Fruit fly (Drosophila melanogaster): ENCODE data around the gene CG11403.

Gene CG11403

DNA sequence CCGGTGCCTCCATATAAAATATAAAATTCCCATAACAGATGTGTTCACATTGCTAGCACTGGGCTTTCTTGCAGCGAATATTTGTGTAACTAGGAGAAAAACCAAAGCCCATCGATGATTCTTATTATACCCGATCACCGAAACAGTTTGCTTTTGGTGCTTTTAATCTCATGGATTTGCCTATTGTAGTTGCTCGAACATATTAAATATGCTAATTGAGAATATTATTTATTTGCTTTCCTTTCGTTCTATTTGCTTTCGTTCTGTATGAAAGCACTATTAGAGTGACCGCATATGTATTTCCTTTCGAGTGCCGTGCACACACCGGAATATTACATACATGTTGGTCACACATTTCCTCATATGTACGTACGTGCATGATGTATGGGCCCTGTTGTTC lies 31.0 kb upstream of the CG11403 start (continued):
- TF ChIP-seq svp (GFP tag) (peak; percentile 80), eg (GFP tag; IDR thresholded peaks at IDR 0.05) (peak; percentile 38; the same call in 1 of the 3 replicates), Sox14 (GFP tag; optimal IDR thresholded peaks at IDR 0.05) (peak; percentile 31), CG10669 (GFP tag; optimal IDR thresholded peaks at IDR 0.05) (peak; percentile 16), CG31627 (GFP tag; optimal IDR thresholded peaks at IDR 0.05) (peak; percentile 45)

DNA sequence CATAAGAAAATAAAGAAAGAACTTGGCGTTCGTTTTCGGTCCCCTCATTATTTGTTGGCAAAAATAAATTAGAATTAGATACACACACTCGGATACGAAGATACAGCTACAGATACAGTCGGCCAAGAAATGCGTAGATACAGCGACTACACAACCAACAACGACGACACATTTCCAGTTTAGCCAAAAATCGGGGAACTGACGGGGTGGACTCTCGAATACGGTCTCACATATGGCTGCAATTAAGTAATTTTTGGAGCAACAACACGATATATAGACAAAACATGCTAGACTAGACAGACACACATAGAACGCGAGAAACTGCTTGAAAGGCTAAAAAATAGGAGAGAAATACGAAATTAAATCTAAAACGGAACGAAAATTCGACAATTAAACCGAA lies 30.5 kb upstream of the CG11403 start:
- TF ChIP-seq Ets21C (GFP tag; optimal IDR thresholded peaks at IDR 0.05) (no peak), CG6854 (GFP tag; optimal IDR thresholded peaks at IDR 0.05) (no peak), CG6163 (GFP tag; IDR thresholded peaks at IDR 0.05) (no peak), net (GFP tag; optimal IDR thresholded peaks at IDR 0.05) (no peak), CG32006 (GFP tag; optimal IDR thresholded peaks at IDR 0.05) (no peak), CG10669 (GFP tag; optimal IDR thresholded peaks at IDR 0.05) (no peak), CG31627 (GFP tag; optimal IDR thresholded peaks at IDR 0.05) (no peak), Blimp-1 (GFP tag; optimal IDR thresholded peaks at IDR 0.05) (no peak), vri (GFP tag; optimal IDR thresholded peaks at IDR 0.05) (no peak)

DNA sequence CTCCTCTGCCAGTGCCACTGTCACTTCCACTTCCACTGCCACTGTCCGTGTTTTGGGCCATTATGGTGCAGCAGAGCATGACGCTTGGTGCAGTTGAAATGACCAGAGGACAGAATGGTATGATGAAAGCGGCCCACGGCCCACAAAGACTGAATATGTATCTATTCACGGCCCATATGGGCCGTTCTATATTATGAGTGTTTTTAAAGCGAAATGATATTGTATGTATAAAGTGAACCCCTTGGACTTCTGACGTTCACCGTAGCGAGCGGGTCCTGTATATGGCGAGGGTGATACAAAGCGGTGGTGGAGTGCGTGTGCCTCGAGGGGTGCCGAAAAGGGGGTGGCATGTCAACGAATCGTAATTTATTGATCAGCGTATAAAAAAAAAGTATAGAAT lies 30.0 kb upstream of the CG11403 start:
- TF ChIP-seq esn (GFP tag; optimal IDR thresholded peaks at IDR 0.05) = peak; percentile 2
- peak; percentile 52 for TF ChIP-seq Eip78C (GFP tag)
- TF ChIP-seq eg (GFP tag; IDR thresholded peaks at IDR 0.05) = 0 out of 3 replicates have a peak, but pooled peaks have one; percentile 28
- no peak for TF ChIP-seq Hr4 (GFP tag; optimal IDR thresholded peaks at IDR 0.05)
- peak; percentile 8 for TF ChIP-seq Sox14 (GFP tag; optimal IDR thresholded peaks at IDR 0.05)
- TF ChIP-seq salr (GFP tag; optimal IDR thresholded peaks at IDR 0.05) = no peak
- peak; percentile 3 for TF ChIP-seq pdm3 (GFP tag; optimal IDR thresholded peaks at IDR 0.05)
- no peak for TF ChIP-seq CG32006 (GFP tag; optimal IDR thresholded peaks at IDR 0.05)
- no peak for TF ChIP-seq CG8319 (GFP tag; optimal IDR thresholded peaks at IDR 0.05)
- peak; percentile 56 for TF ChIP-seq svp (GFP tag)
- peak; percentile 0 for TF ChIP-seq acj6 (GFP tag; optimal IDR thresholded peaks at IDR 0.05)
- TF ChIP-seq Met (GFP tag; optimal IDR thresholded peaks at IDR 0.05) = peak; percentile 12
- peak; percentile 26 for TF ChIP-seq Hr39 (GFP tag; optimal IDR thresholded peaks at IDR 0.05)
- peak in 1 of 2 experiments; percentile 14 for TF ChIP-seq ss (GFP tag; optimal IDR thresholded peaks at IDR 0.05)
- TF ChIP-seq CG11762 (GFP tag; optimal IDR thresholded peaks at IDR 0.05; ENCODE audit: insufficient read depth) = no peak
- no peak for TF ChIP-seq CG11294 (GFP tag; IDR thresholded peaks at IDR 0.05)

DNA sequence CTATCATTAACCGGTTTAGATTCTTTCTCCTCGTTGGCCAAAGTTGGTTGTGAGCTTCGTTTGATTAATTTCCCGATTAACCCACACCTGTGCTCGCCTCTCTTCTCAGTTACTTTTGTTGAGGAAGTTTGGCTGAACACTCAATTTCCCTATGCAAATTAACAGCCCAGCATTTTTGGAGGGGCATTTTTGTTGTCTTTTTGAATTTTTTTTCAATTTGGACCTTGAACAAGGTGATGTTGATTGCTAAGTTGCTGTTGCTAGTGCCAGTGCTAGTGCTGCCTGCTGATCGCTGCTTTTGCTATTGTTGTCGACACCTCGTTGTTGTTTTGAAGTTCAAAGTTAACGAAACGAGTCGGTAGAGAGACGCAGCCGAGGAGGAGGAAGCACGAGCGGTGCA lies 27.9 kb upstream of the CG11403 start:
- TF ChIP-seq fkh (GFP tag; optimal IDR thresholded peaks at IDR 0.05) (peak; percentile 2), Hr4 (GFP tag; optimal IDR thresholded peaks at IDR 0.05) (no peak)

DNA sequence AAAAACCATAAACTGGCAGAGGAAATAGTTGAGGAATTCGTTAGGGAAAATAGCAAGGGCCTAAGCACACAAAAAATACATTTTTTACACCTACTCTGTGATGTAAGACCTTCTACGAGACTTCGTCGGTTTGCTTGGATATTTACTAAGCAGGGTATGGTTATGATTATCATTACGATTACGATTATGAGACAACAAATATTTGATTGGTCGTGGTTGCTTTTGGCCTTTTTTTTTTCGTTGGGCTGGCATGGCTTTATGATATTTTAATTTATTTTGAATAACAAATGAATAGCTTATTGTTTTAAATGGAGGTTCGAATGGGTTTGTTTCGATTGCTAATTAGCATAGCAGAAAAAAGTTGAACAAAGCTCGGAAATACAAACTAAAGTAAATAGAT lies 24.9 kb upstream of the CG11403 start:
- TF ChIP-seq CG31627 (GFP tag; optimal IDR thresholded peaks at IDR 0.05) (no peak), fkh (GFP tag; optimal IDR thresholded peaks at IDR 0.05) (peak; percentile 64)

DNA sequence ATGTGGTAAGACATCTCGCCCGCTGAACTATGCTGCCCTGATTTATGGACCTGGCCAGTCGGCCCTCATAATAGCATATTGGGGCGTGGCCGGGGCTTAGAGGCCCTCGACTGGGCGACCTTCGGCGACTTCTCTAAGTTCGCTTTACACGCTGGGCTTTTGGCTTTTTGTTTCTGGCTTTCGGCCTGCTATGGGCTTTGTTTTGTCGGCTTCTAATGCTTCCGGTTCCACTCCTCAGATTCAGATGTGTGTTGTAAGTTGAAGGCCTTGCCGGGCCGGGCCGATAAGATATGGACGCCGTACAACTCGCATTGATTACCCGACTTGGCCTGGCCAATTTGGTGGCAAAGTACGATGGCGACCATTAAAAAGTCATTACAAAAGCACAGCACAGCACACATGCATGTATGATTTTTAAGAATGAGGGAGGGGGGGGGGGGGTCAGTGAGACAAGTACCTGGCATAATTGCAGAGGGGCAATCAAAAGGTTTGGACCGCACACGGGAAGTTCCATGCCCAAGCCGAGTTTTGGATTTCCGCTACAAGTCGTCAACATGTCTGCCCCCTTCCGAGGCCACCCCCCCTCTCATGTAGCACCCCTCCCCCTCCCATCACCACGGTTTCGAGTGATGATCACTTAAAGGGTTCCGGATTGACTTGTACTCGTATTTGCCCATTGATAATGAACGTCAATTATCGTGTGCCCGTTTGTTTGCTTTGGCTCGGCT lies 23.0 kb upstream of the CG11403 start:
- TF ChIP-seq CG3919 (GFP tag; optimal IDR thresholded peaks at IDR 0.05) = no peak
- no peak for TF ChIP-seq CG11902 (GFP tag; optimal IDR thresholded peaks at IDR 0.05)
- TF ChIP-seq Blimp-1 (GFP tag; optimal IDR thresholded peaks at IDR 0.05) = no peak
- peak; percentile 68 for TF ChIP-seq fkh (GFP tag; optimal IDR thresholded peaks at IDR 0.05)

DNA sequence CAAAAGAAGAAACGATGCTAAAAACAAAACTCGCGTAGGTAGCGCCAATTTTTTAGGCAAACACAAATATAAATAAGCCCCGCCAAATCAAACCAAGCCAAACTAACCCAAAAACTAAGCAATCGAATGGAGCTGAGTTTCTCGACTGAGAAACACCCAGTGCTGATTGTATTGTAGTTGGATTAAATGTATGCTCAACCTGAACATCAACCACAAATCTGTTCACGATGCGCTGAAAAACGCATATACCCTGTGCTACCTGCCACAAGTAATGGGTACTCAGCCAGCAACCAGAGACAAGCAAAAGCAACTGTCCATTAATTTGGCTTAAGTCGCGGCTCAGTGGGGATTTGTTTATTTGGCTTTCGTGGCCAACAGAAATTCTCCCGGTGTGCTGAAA lies 20.6 kb upstream of the CG11403 start:
- TF ChIP-seq CG15336 (GFP tag; IDR thresholded peaks at IDR 0.05) (peak; percentile 31; the same call in 1 of the 2 replicates), CG6854 (GFP tag; optimal IDR thresholded peaks at IDR 0.05) (no peak), acj6 (GFP tag; optimal IDR thresholded peaks at IDR 0.05) (peak; percentile 8), OdsH (GFP tag; optimal IDR thresholded peaks at IDR 0.05) (peak; percentile 28), Eip78C (GFP tag) (peak; percentile 49), CG31627 (GFP tag; optimal IDR thresholded peaks at IDR 0.05) (no peak), Hr39 (GFP tag; optimal IDR thresholded peaks at IDR 0.05) (peak; percentile 5), CG32006 (GFP tag; optimal IDR thresholded peaks at IDR 0.05) (peak; percentile 24), lz (GFP tag; optimal IDR thresholded peaks at IDR 0.05) (no peak), eg (GFP tag; IDR thresholded peaks at IDR 0.05) (0 out of 3 replicates have a peak, but pooled peaks have one; percentile 15), fkh (GFP tag; optimal IDR thresholded peaks at IDR 0.05) (peak; percentile 30), Sox14 (GFP tag; optimal IDR thresholded peaks at IDR 0.05) (no peak), achi (GFP tag; optimal IDR thresholded peaks at IDR 0.05) (no peak), CG16779 (tag; optimal IDR thresholded peaks at IDR 0.05) (no peak), Hr4 (GFP tag; optimal IDR thresholded peaks at IDR 0.05) (peak; percentile 42)
